Fruit fly (Drosophila melanogaster) whole organism, adult: ENCODE measurements around the gene Vps16B.

Source experiments
- tj ChIP-seq: fragments of 200-800 bp; sonication (Bioruptor generic); optimal IDR thresholded peaks from 3 replicates; lab custom pipeline; 2017; ENCODE audit warnings: missing biosample characterization, mild to moderate bottlenecking, missing genetic modification characterization, moderate library complexity
- toe ChIP-seq: fragments of 200-800 bp; sonication (Bioruptor generic); optimal IDR thresholded peaks from 2 replicates; lab custom pipeline; 2016; ENCODE audit warnings: missing biosample characterization, missing genetic modification characterization

DNA sequence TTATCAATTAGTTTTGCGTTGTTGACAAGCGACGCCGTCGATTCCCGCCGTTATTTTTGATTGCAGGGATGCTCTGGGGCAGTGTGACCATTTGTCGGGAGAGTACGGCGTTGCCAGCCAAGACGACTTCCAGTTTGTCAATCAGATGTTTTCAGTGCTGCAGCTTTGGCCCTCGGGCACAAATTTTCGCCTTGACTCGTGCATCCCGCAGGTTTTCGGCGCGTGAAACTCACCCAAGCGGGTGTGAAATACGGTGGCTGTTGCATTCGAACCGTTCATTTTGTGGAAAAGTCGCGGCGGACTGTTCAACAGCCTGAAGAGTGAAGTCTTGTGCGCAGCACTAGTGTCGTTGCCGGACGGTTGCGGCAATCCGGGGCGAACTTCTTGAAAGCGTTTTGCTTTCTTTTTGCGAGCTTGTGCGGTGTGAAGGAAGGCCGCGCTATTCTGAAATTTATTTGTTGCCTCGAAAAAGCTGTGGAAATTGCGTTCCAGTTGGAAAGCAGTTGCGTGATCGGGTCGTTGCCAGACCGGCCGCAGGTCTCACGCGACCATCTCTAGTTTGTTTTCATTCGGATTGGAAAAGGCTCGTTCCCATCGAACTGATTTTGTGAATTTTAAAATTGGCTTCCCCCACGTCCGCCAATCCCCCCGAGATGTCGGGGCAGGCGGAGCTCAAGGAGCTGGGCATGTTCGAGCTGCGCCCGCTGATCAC lies 9.4 kb downstream of the Vps16B start, which contains the start of the genes ca and ncd:
- no peak for TF ChIP-seq tj (GFP tag; lab: Kevin White, UChicago)
- TF ChIP-seq toe: no peak
